Worm (Caenorhabditis elegans) whole organism, L4 larva: ENCODE measurements around the gene F40H3.3.

ENCODE experiments used
- F37D6.2 ChIP-seq: sonication (generic microtip); optimal IDR thresholded peaks from 2 replicates; lab custom pipeline; 2016; ENCODE audit warnings: mild to moderate bottlenecking, missing genetic modification characterization, missing compliant biosample characterization
- T20F7.1 ChIP-seq: fragments of 200-800 bp; sonication (Bioruptor generic); optimal IDR thresholded peaks from 2 replicates; lab custom pipeline; 2018; ENCODE audit warnings: mild to moderate bottlenecking, missing genetic modification characterization, missing compliant biosample characterization
- ces-1 ChIP-seq: fragments of 150-350 bp; sonication (generic microtip); optimal IDR thresholded peaks from 4 replicates; lab custom pipeline; 2014; ENCODE audit warnings: missing biosample characterization, missing genetic modification reagents, missing genetic modification characterization
- dve-1 ChIP-seq: sonication (generic microtip); optimal IDR thresholded peaks from 2 replicates; lab custom pipeline; 2017; ENCODE audit warnings: antibody characterized with exemption, mild to moderate bottlenecking, missing genetic modification characterization, missing compliant biosample characterization; ENCODE audit not compliant: insufficient read depth
- nhr-237 ChIP-seq: sonication (generic microtip); optimal IDR thresholded peaks from 2 replicates; lab custom pipeline; 2017; ENCODE audit warnings: missing biosample characterization, missing genetic modification characterization
- nhr-6 ChIP-seq: fragments of 150-350 bp; optimal IDR thresholded peaks from 2 replicates; lab custom pipeline; 2014; ENCODE audit warnings: missing biosample characterization, missing genetic modification characterization
- snpc-1.2 ChIP-seq: fragments of 200-800 bp; sonication (Bioruptor generic); IDR thresholded peaks from 2 replicates; pipeline ENCODE4 v1.3.6; 2022; ENCODE audit warnings: missing genetic modification reagents, missing genetic modification characterization, missing compliant biosample characterization
- zag-1 ChIP-seq: fragments of 150-350 bp; optimal IDR thresholded peaks from 2 replicates; lab custom pipeline; 2014; ENCODE audit warnings: missing biosample characterization, missing genetic modification characterization
- ztf-11 ChIP-seq: fragments of 150-350 bp; optimal IDR thresholded peaks from 2 replicates; lab custom pipeline; 2014; ENCODE audit warnings: missing biosample characterization, missing genetic modification characterization

- TF ChIP-seq nhr-237 = no peak
- TF ChIP-seq snpc-1.2 (GFP tag; lab: Robert Waterston, UW) = no peak
- no peak for TF ChIP-seq dve-1 (tag; lab: Kevin White, UChicago)
- no peak for TF ChIP-seq ztf-11
- no peak for TF ChIP-seq T20F7.1 (GFP tag; lab: Kevin White, UChicago)
- no peak for TF ChIP-seq nhr-6 (tag; lab: Kevin White, UChicago)
- TF ChIP-seq ces-1 (GFP tag; lab: Kevin White, UChicago) = no peak
- no peak for TF ChIP-seq F37D6.2
- TF ChIP-seq zag-1 (tag; lab: Kevin White, UChicago) = no peak
These were observed 33.2 kb upstream of the F40H3.3 start for ce11 chrII:6138138-6138537.
